Fruit fly (Drosophila melanogaster): ENCODE data around the gene Lcp65Ag3.

DNA sequence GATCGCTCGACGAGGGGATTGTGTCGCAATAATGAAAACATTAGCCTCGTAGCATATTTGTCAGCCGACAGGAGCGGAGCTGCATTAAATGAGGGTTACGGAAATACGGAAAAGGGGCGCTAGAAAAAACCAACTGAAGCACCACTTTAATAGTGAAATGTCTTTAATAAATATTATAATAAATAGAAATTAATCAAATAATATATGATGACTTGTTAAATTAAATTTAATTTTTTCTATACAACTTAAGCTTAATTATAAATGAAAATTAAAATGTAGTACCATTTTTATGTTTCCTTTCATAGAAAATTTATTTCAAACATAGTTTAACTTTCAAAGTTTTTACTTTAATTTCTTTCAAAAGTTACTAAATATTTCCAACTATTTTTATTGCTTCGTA, 31.2 kb upstream of the Lcp65Ag3 start:
- TF ChIP-seq br (GFP tag; optimal IDR thresholded peaks at IDR 0.05), result no peak
- no peak for TF ChIP-seq woc (GFP tag; optimal IDR thresholded peaks at IDR 0.05)
- TF ChIP-seq brk (GFP tag; optimal IDR thresholded peaks at IDR 0.05), result no peak
- TF ChIP-seq CG9705 (GFP tag; optimal IDR thresholded peaks at IDR 0.05), result no peak
- no peak for TF ChIP-seq Myc (optimal IDR thresholded peaks at IDR 0.05)
- TF ChIP-seq Dfd (GFP tag; optimal IDR thresholded peaks at IDR 0.05), result no peak
- TF ChIP-seq sage (GFP tag; optimal IDR thresholded peaks at IDR 0.05), result no peak
- TF ChIP-seq HLH106 (tag; optimal IDR thresholded peaks at IDR 0.05), result no peak
- TF ChIP-seq Sp1 (GFP tag; optimal IDR thresholded peaks at IDR 0.05), result no peak
- no peak for TF ChIP-seq h (GFP tag; optimal IDR thresholded peaks at IDR 0.05)
- no peak for TF ChIP-seq GATAd (GFP tag; optimal IDR thresholded peaks at IDR 0.05)
